Worm (Caenorhabditis elegans) whole organism, late embryonic: ENCODE results near the gene bath-45.
A peak's percentile ranks its signal among the peaks of the same experiment; 100 is the strongest.

ENCODE experiments used
- C08G9.2 ChIP-seq: sonication (generic microtip); optimal IDR thresholded peaks from 2 replicates; lab custom pipeline; 2016; ENCODE audit warnings: mild to moderate bottlenecking, missing genetic modification characterization, moderate library complexity, missing compliant biosample characterization
- K09A11.1 ChIP-seq: sonication (generic microtip); optimal IDR thresholded peaks from 2 replicates; lab custom pipeline; 2017; ENCODE audit warnings: antibody characterized with exemption, mild to moderate bottlenecking, missing genetic modification characterization, missing compliant biosample characterization; ENCODE audit not compliant: insufficient read depth
- Y22D7AL.16 ChIP-seq: sonication (generic microtip); optimal IDR thresholded peaks from 2 replicates; lab custom pipeline; 2016; ENCODE audit warnings: missing genetic modification characterization, missing compliant biosample characterization
- ahr-1 ChIP-seq: sonication (generic microtip); optimal IDR thresholded peaks from 2 replicates; lab custom pipeline; 2016; ENCODE audit warnings: missing genetic modification characterization, missing compliant biosample characterization
- ama-1 ChIP-seq: fragments of 150-350 bp; optimal IDR thresholded peaks from 2 replicates; lab custom pipeline; 2014
- ceh-14 ChIP-seq: sonication (generic microtip); optimal IDR thresholded peaks from 2 replicates; lab custom pipeline; 2016; ENCODE audit warnings: missing genotype, missing genetic modification characterization, missing compliant biosample characterization
- ceh-19 ChIP-seq: fragments of 200-800 bp; sonication (Bioruptor generic); optimal IDR thresholded peaks from 2 replicates; lab custom pipeline; 2018; ENCODE audit warnings: mild to moderate bottlenecking, missing genetic modification characterization, missing compliant biosample characterization
- ceh-2 ChIP-seq: sonication (generic microtip); optimal IDR thresholded peaks from 2 replicates; lab custom pipeline; 2016; ENCODE audit warnings: missing genotype, missing genetic modification characterization, missing compliant biosample characterization
- ceh-24 ChIP-seq: sonication (generic microtip); optimal IDR thresholded peaks from 2 replicates; lab custom pipeline; 2016; ENCODE audit warnings: mild to moderate bottlenecking, missing genetic modification characterization, missing compliant biosample characterization
- ceh-34 ChIP-seq: sonication (generic microtip); optimal IDR thresholded peaks from 2 replicates; lab custom pipeline; 2016; ENCODE audit warnings: mild to moderate bottlenecking, missing genetic modification characterization, missing compliant biosample characterization
- ceh-48 ChIP-seq: sonication (generic microtip); optimal IDR thresholded peaks from 2 replicates; lab custom pipeline; 2016; ENCODE audit warnings: missing genetic modification characterization, inconsistent platforms, missing compliant biosample characterization
- ceh-9 ChIP-seq: sonication (generic microtip); optimal IDR thresholded peaks from 2 replicates; lab custom pipeline; 2016; ENCODE audit warnings: mild to moderate bottlenecking, missing genetic modification characterization, inconsistent platforms, missing compliant biosample characterization
- che-1 ChIP-seq: sonication (generic microtip); optimal IDR thresholded peaks from 2 replicates; lab custom pipeline; 2016; ENCODE audit warnings: mild to moderate bottlenecking, missing genetic modification characterization, missing compliant biosample characterization
- dve-1 ChIP-seq: sonication (generic microtip); optimal IDR thresholded peaks from 2 replicates; lab custom pipeline; 2017; ENCODE audit warnings: antibody characterized with exemption, mild to moderate bottlenecking, missing genetic modification characterization, missing compliant biosample characterization
- elt-2 ChIP-seq: sonication (generic microtip); optimal IDR thresholded peaks from 2 replicates; lab custom pipeline; 2016; ENCODE audit warnings: missing genetic modification reagents, missing genetic modification characterization, missing compliant biosample characterization
- elt-4 ChIP-seq: sonication (generic microtip); optimal IDR thresholded peaks from 2 replicates; lab custom pipeline; 2016; ENCODE audit warnings: missing genetic modification characterization, missing compliant biosample characterization
- ets-4 ChIP-seq: sonication (generic microtip); optimal IDR thresholded peaks from 2 replicates; lab custom pipeline; 2016; ENCODE audit warnings: missing genetic modification characterization, missing compliant biosample characterization
- eyg-1 ChIP-seq: sonication (generic microtip); optimal IDR thresholded peaks from 2 replicates; lab custom pipeline; 2016; ENCODE audit warnings: missing genotype, missing genetic modification characterization, missing compliant biosample characterization
- fax-1 ChIP-seq: sonication (generic microtip); optimal IDR thresholded peaks from 2 replicates; lab custom pipeline; 2016; ENCODE audit warnings: missing genotype, missing genetic modification characterization, missing compliant biosample characterization
- fkh-10 ChIP-seq: fragments of 150-350 bp; optimal IDR thresholded peaks from 2 replicates; lab custom pipeline; 2014; ENCODE audit warnings: missing biosample characterization, missing genetic modification reagents, missing genetic modification characterization
- gmeb-2 ChIP-seq: sonication (generic microtip); optimal IDR thresholded peaks from 2 replicates; lab custom pipeline; 2016; ENCODE audit warnings: missing genetic modification characterization, inconsistent platforms, missing compliant biosample characterization
- hlh-13 ChIP-seq: fragments of 200-800 bp; sonication (Bioruptor generic); optimal IDR thresholded peaks from 2 replicates; lab custom pipeline; 2018; ENCODE audit warnings: mild to moderate bottlenecking, missing genetic modification characterization, missing compliant biosample characterization
- hlh-15 ChIP-seq: sonication (generic microtip); optimal IDR thresholded peaks from 2 replicates; lab custom pipeline; 2016; ENCODE audit warnings: missing genetic modification characterization, missing compliant biosample characterization
- hlh-30 ChIP-seq: sonication (generic microtip); optimal IDR thresholded peaks from 2 replicates; lab custom pipeline; 2017; ENCODE audit warnings: antibody characterized with exemption, missing genetic modification characterization, missing compliant biosample characterization; ENCODE audit not compliant: insufficient read depth
- hlh-6 ChIP-seq: sonication (generic microtip); optimal IDR thresholded peaks from 2 replicates; lab custom pipeline; 2016; ENCODE audit warnings: missing genotype, missing genetic modification characterization, missing compliant biosample characterization
- lin-11 ChIP-seq: fragments of 200-800 bp; sonication (Bioruptor generic); optimal IDR thresholded peaks from 2 replicates; lab custom pipeline; 2018; ENCODE audit warnings: mild to moderate bottlenecking, missing genetic modification characterization, missing compliant biosample characterization
- mec-3 ChIP-seq: sonication (generic microtip); optimal IDR thresholded peaks from 2 replicates; lab custom pipeline; 2016; ENCODE audit warnings: borderline replicate concordance, missing genetic modification characterization, missing compliant biosample characterization
- nfya-1 ChIP-seq: sonication (generic microtip); optimal IDR thresholded peaks from 2 replicates; lab custom pipeline; 2017; ENCODE audit warnings: missing genetic modification characterization, mild to moderate bottlenecking, missing compliant biosample characterization, antibody characterized with exemption, moderate library complexity
- nhr-11 ChIP-seq: fragments of 150-350 bp; optimal IDR thresholded peaks from 2 replicates; lab custom pipeline; 2014; ENCODE audit warnings: missing biosample characterization, missing genetic modification characterization
- npax-4 ChIP-seq: sonication (generic microtip); optimal IDR thresholded peaks from 2 replicates; lab custom pipeline; 2016; ENCODE audit warnings: missing genetic modification characterization, missing compliant biosample characterization
- pag-3 ChIP-seq: sonication (generic microtip); optimal IDR thresholded peaks from 2 replicates; lab custom pipeline; 2016; ENCODE audit warnings: missing compliant biosample characterization, missing genetic modification characterization, borderline replicate concordance
- pat-9 ChIP-seq: fragments of 200-800 bp; sonication (Bioruptor generic); optimal IDR thresholded peaks from 2 replicates; lab custom pipeline; 2018; ENCODE audit warnings: mild to moderate bottlenecking, missing genetic modification characterization, moderate library complexity, missing compliant biosample characterization
- pax-1 ChIP-seq: fragments of 150-350 bp; optimal IDR thresholded peaks from 2 replicates; lab custom pipeline; 2014; ENCODE audit warnings: missing biosample characterization, missing genetic modification characterization
- pha-4 ChIP-seq: fragments of 150-350 bp; optimal IDR thresholded peaks from 2 replicates; lab custom pipeline; 2018; ENCODE audit warnings: missing biosample characterization, missing genetic modification reagents, missing genetic modification characterization
- pqm-1 ChIP-seq: sonication (generic microtip); optimal IDR thresholded peaks from 2 replicates; lab custom pipeline; 2016; ENCODE audit warnings: missing genetic modification characterization, missing compliant biosample characterization
- pros-1 ChIP-seq: fragments of 150-350 bp; optimal IDR thresholded peaks from 2 replicates; lab custom pipeline; 2014; ENCODE audit warnings: missing biosample characterization, missing genetic modification reagents, missing genetic modification characterization
- rnt-1 ChIP-seq: sonication (generic microtip); optimal IDR thresholded peaks from 2 replicates; lab custom pipeline; 2016; ENCODE audit warnings: missing genetic modification characterization, missing compliant biosample characterization
- syd-9 ChIP-seq: sonication (generic microtip); optimal IDR thresholded peaks from 2 replicates; lab custom pipeline; 2016; ENCODE audit warnings: mild to moderate bottlenecking, missing genetic modification characterization, moderate library complexity, missing compliant biosample characterization
- tbx-2 ChIP-seq: sonication (generic microtip); optimal IDR thresholded peaks from 2 replicates; lab custom pipeline; 2016; ENCODE audit warnings: missing genetic modification characterization, missing compliant biosample characterization
- tbx-7 ChIP-seq: sonication (generic microtip); optimal IDR thresholded peaks from 2 replicates; lab custom pipeline; 2016; ENCODE audit warnings: missing genotype, missing genetic modification characterization, missing compliant biosample characterization
- ttx-3 ChIP-seq: sonication (generic microtip); optimal IDR thresholded peaks from 2 replicates; lab custom pipeline; 2016; ENCODE audit warnings: missing genetic modification reagents, missing genetic modification characterization, missing compliant biosample characterization
- unc-3 ChIP-seq, 2 experiments: fragments of 200-800 bp in 1 of 2; sonication (Bioruptor generic) in 1 of 2; sonication (generic microtip) in 1 of 2; conservative IDR thresholded peaks in 1 of 2; optimal IDR thresholded peaks in 1 of 2; 2 replicates each; pipeline versions ENCODE4 v1.3.6 to Lab custom; 2016 to 2022; ENCODE audit warnings: missing compliant biosample characterization in 2 of 2, missing genetic modification characterization in 2 of 2, missing genetic modification reagents in 1 of 2
- unc-55 ChIP-seq: sonication (generic microtip); optimal IDR thresholded peaks from 2 replicates; lab custom pipeline; 2017; ENCODE audit warnings: missing biosample characterization, missing genetic modification reagents, missing genetic modification characterization
- unc-86 ChIP-seq: sonication (generic microtip); optimal IDR thresholded peaks from 2 replicates; lab custom pipeline; 2016; ENCODE audit warnings: missing genetic modification characterization, missing compliant biosample characterization
- ztf-16 ChIP-seq: sonication (generic microtip); optimal IDR thresholded peaks from 2 replicates; lab custom pipeline; 2017; ENCODE audit warnings: missing genetic modification characterization, missing compliant biosample characterization

The bath-45 gene

ce11 chrII:13117135-13117534 is 5.7 kb upstream of the bath-45 start, which contains the start of gene gfm-1 (continued):
- TF ChIP-seq unc-55, result no peak
- no peak for TF ChIP-seq pax-1 (tag; lab: Kevin White, UChicago)
- no peak for TF ChIP-seq nfya-1 (tag; lab: Kevin White, UChicago)
- peak; percentile 53 for TF ChIP-seq fax-1 (tag; lab: Kevin White, UChicago)
- no peak for TF ChIP-seq syd-9 (tag; lab: Kevin White, UChicago)
- peak; percentile 84 for TF ChIP-seq C08G9.2 (tag; lab: Kevin White, UChicago)
- TF ChIP-seq hlh-6, result no peak
- TF ChIP-seq ceh-14, result peak; percentile 41
- no peak for TF ChIP-seq mec-3 (tag; lab: Kevin White, UChicago)
- TF ChIP-seq ttx-3, result peak; percentile 25
- TF ChIP-seq Y22D7AL.16, result no peak
- TF ChIP-seq hlh-13 (GFP tag; lab: Kevin White, UChicago), result no peak
- no peak for TF ChIP-seq unc-3 (GFP tag; conservative IDR thresholded peaks at IDR 0.05; lab: Robert Waterston, UW)
- TF ChIP-seq unc-3 (tag; optimal IDR thresholded peaks at IDR 0.05; lab: Kevin White, UChicago), result no peak
- TF ChIP-seq pag-3, result no peak
- TF ChIP-seq ahr-1 (tag; lab: Kevin White, UChicago), result peak; percentile 36
- TF ChIP-seq pros-1 (tag; lab: Kevin White, UChicago), result no peak
- peak; percentile 5 for TF ChIP-seq unc-86
- TF ChIP-seq ceh-48 (tag; lab: Kevin White, UChicago), result no peak
- TF ChIP-seq che-1 (tag; lab: Kevin White, UChicago), result no peak
- no peak for TF ChIP-seq ceh-9
- TF ChIP-seq ceh-2 (tag; lab: Kevin White, UChicago), result peak; percentile 84
- TF ChIP-seq hlh-15, result peak; percentile 25
- no peak for TF ChIP-seq lin-11 (tag; lab: Kevin White, UChicago)
- no peak for TF ChIP-seq fkh-10 (GFP tag; lab: Kevin White, UChicago)
- no peak for TF ChIP-seq ama-1
- TF ChIP-seq tbx-7 (tag; lab: Kevin White, UChicago), result peak; percentile 86
- no peak for TF ChIP-seq pat-9 (tag; lab: Kevin White, UChicago)
- TF ChIP-seq hlh-30, result no peak
- TF ChIP-seq ceh-34 (tag; lab: Kevin White, UChicago), result peak; percentile 14
- no peak for TF ChIP-seq dve-1
- TF ChIP-seq eyg-1 (tag; lab: Kevin White, UChicago), result no peak
- peak; percentile 26 for TF ChIP-seq rnt-1 (tag; lab: Kevin White, UChicago)
- no peak for TF ChIP-seq gmeb-2 (tag; lab: Kevin White, UChicago)
- no peak for TF ChIP-seq pqm-1 (tag; lab: Kevin White, UChicago)
- TF ChIP-seq nhr-11 (tag; lab: Kevin White, UChicago), result no peak
- no peak for TF ChIP-seq pha-4 (tag; lab: Kevin White, UChicago)
- peak; percentile 67 for TF ChIP-seq ets-4
- peak; percentile 85 for TF ChIP-seq tbx-2 (tag; lab: Kevin White, UChicago)
- TF ChIP-seq elt-4 (tag; lab: Kevin White, UChicago), result no peak
- no peak for TF ChIP-seq ceh-24 (tag; lab: Kevin White, UChicago)
- no peak for TF ChIP-seq ztf-16
- TF ChIP-seq ceh-19, result no peak
- no peak for TF ChIP-seq npax-4 (tag; lab: Kevin White, UChicago)

ce11 chrII:13129602-13130001 is 6.8 kb downstream of the bath-45 start, which contains the start of gene F29C12.6:
Gene F29C12.6 (plus strand): TSS chrII:13129902.
- no peak for TF ChIP-seq ceh-2 (tag; lab: Kevin White, UChicago)
- TF ChIP-seq ahr-1 (tag; lab: Kevin White, UChicago), result no peak
- no peak for TF ChIP-seq syd-9 (tag; lab: Kevin White, UChicago)
- no peak for TF ChIP-seq elt-2 (tag; lab: Kevin White, UChicago)
- TF ChIP-seq hlh-13 (GFP tag; lab: Kevin White, UChicago), result no peak
- TF ChIP-seq pros-1 (tag; lab: Kevin White, UChicago), result no peak
- no peak for TF ChIP-seq K09A11.1 (tag; lab: Kevin White, UChicago)
- TF ChIP-seq ceh-48 (tag; lab: Kevin White, UChicago), result no peak
- no peak for TF ChIP-seq ztf-16
- no peak for TF ChIP-seq fax-1 (tag; lab: Kevin White, UChicago)
- no peak for TF ChIP-seq rnt-1 (tag; lab: Kevin White, UChicago)
- TF ChIP-seq che-1 (tag; lab: Kevin White, UChicago), result no peak
- no peak for TF ChIP-seq fkh-10 (GFP tag; lab: Kevin White, UChicago)
- TF ChIP-seq ceh-14, result no peak
- no peak for TF ChIP-seq C08G9.2 (tag; lab: Kevin White, UChicago)
- TF ChIP-seq nfya-1 (tag; lab: Kevin White, UChicago), result no peak
- TF ChIP-seq, all 69 proteins: peak for 0
